Worm (Caenorhabditis elegans) whole organism, mixed stage, embryonic: ENCODE results near the gene Y82E9BR.9.

Source experiments
- ces-1 ChIP-seq: fragments of 150-350 bp; optimal IDR thresholded peaks from 2 replicates; lab custom pipeline; 2014; ENCODE audit warnings: missing biosample characterization, missing genetic modification reagents, missing genetic modification characterization
- nhr-12 ChIP-seq: fragments of 150-350 bp; optimal IDR thresholded peaks from 2 replicates; lab custom pipeline; 2014; ENCODE audit warnings: missing biosample characterization, missing genetic modification characterization
- nhr-76 ChIP-seq: sonication (generic microtip); optimal IDR thresholded peaks from 2 replicates; lab custom pipeline; 2017; ENCODE audit warnings: missing biosample characterization, missing genetic modification characterization
- pha-4 ChIP-seq: fragments of 150-350 bp; optimal IDR thresholded peaks from 2 replicates; lab custom pipeline; 2018; ENCODE audit warnings: missing biosample characterization, missing genetic modification reagents, missing genetic modification characterization
- unc-120 ChIP-seq: sonication (generic microtip); optimal IDR thresholded peaks from 2 replicates; lab custom pipeline; 2017; ENCODE audit warnings: missing genetic modification characterization, missing compliant biosample characterization; ENCODE audit not compliant: poor library complexity, severe bottlenecking

DNA sequence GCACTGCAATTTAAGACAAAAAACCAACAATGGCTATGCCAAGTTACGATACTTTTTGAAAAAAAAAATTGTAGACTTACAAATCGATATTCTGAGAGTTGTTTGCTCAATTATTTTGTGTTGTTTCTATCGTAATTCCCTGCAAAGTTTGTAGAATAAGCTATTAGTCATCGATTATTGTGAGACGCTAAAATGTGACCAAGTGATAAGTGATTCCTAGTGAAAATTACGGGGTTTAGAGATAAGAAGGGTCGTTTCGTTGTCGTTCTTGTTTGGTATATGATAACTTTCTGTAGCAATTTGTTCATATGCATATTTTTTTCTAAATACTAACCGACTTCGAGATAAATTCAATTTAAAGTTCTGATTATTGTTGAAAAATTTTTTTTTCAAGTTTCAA lies 38.6 kb upstream of the Y82E9BR.9 start:
- TF ChIP-seq nhr-12 = no peak
- TF ChIP-seq nhr-76 (tag; lab: Kevin White, UChicago) = no peak
- no peak for TF ChIP-seq unc-120
- no peak for TF ChIP-seq ces-1 (GFP tag; lab: Kevin White, UChicago)
- TF ChIP-seq pha-4 (tag; lab: Kevin White, UChicago) = no peak
